Worm (Caenorhabditis elegans): ENCODE measurements around the gene mlt-9.

The mlt-9 gene

ce11 chrX:15057900-15058299, 49.7 kb downstream of the mlt-9 start:
- TF ChIP-seq pqm-1 (tag; optimal IDR thresholded peaks at IDR 0.05), result no peak
- no peak for TF ChIP-seq unc-55 (GFP tag; optimal IDR thresholded peaks at IDR 0.05)
- no peak for TF ChIP-seq zip-5 (tag; optimal IDR thresholded peaks at IDR 0.05)
- TF ChIP-seq fax-1 (tag; optimal IDR thresholded peaks at IDR 0.05), result no peak
- no peak for TF ChIP-seq ceh-24 (tag; optimal IDR thresholded peaks at IDR 0.05)
- TF ChIP-seq ama-1 (optimal IDR thresholded peaks at IDR 0.05), result no peak
- no peak for TF ChIP-seq C38D4.7 (GFP tag; optimal IDR thresholded peaks at IDR 0.05)
- no peak for TF ChIP-seq ztf-16 (tag; optimal IDR thresholded peaks at IDR 0.05)
- no peak for TF ChIP-seq gmeb-2 (tag; optimal IDR thresholded peaks at IDR 0.05)
- TF ChIP-seq sox-2 (GFP tag; IDR thresholded peaks at IDR 0.05), result no peak
- no peak for TF ChIP-seq dmd-4 (tag; optimal IDR thresholded peaks at IDR 0.05; ENCODE audit: borderline replicate concordance)
- no peak for TF ChIP-seq fkh-6 (tag; optimal IDR thresholded peaks at IDR 0.05)
- TF ChIP-seq ceh-22 (tag; optimal IDR thresholded peaks at IDR 0.05), result no peak
- TF ChIP-seq ceh-18 (tag; optimal IDR thresholded peaks at IDR 0.05), result no peak
- no peak for TF ChIP-seq ceh-34 (tag; optimal IDR thresholded peaks at IDR 0.05)
- no peak for TF ChIP-seq madf-2 (tag; optimal IDR thresholded peaks at IDR 0.05)
- no peak for TF ChIP-seq ceh-2 (tag; optimal IDR thresholded peaks at IDR 0.05)
- no peak for TF ChIP-seq ceh-9 (tag; optimal IDR thresholded peaks at IDR 0.05)
- no peak for TF ChIP-seq rnt-1 (tag; optimal IDR thresholded peaks at IDR 0.05)
- TF ChIP-seq F13H6.1 (tag; optimal IDR thresholded peaks at IDR 0.05), result no peak

ce11 chrX:15056737-15057136, 50.9 kb downstream of the mlt-9 start, which contains the start of gene H03G16.5:
Gene H03G16.5, minus strand, starts transcription at chrX:15056837.
- TF ChIP-seq ceh-48 (tag; optimal IDR thresholded peaks at IDR 0.05), result no peak
- TF ChIP-seq syd-9 (tag; optimal IDR thresholded peaks at IDR 0.05), result no peak
- TF ChIP-seq fax-1 (tag; optimal IDR thresholded peaks at IDR 0.05), result no peak
- TF ChIP-seq pag-3 (tag; optimal IDR thresholded peaks at IDR 0.05; ENCODE audit: borderline replicate concordance), result no peak
- no peak for TF ChIP-seq mec-3 (tag; optimal IDR thresholded peaks at IDR 0.05; ENCODE audit: borderline replicate concordance)
- TF ChIP-seq npax-4 (tag; optimal IDR thresholded peaks at IDR 0.05), result no peak
- no peak for TF ChIP-seq tbx-2 (tag; optimal IDR thresholded peaks at IDR 0.05)
- no peak for TF ChIP-seq odd-2 (tag; optimal IDR thresholded peaks at IDR 0.05)
- no peak for TF ChIP-seq hlh-13 (GFP tag; optimal IDR thresholded peaks at IDR 0.05)
- no peak for TF ChIP-seq ceh-6 (GFP tag; optimal IDR thresholded peaks at IDR 0.05)
- TF ChIP-seq ets-4 (tag; optimal IDR thresholded peaks at IDR 0.05), result no peak
- no peak for TF ChIP-seq ceh-9 (tag; optimal IDR thresholded peaks at IDR 0.05)
- no peak for TF ChIP-seq rnt-1 (tag; optimal IDR thresholded peaks at IDR 0.05)
- no peak for TF ChIP-seq pat-9 (tag; optimal IDR thresholded peaks at IDR 0.05)
- TF ChIP-seq F13H6.1 (tag; optimal IDR thresholded peaks at IDR 0.05), result no peak

- TF ChIP-seq ceh-22 (tag; optimal IDR thresholded peaks at IDR 0.05) (no peak), ceh-9 (tag; optimal IDR thresholded peaks at IDR 0.05) (no peak), ceh-18 (tag; optimal IDR thresholded peaks at IDR 0.05) (no peak), pag-3 (tag; optimal IDR thresholded peaks at IDR 0.05; ENCODE audit: borderline replicate concordance) (no peak), hlh-30 (tag; optimal IDR thresholded peaks at IDR 0.05; ENCODE audit: insufficient read depth) (no peak), ceh-48 (tag; optimal IDR thresholded peaks at IDR 0.05) (no peak), gmeb-2 (tag; optimal IDR thresholded peaks at IDR 0.05) (no peak), unc-42 (tag; optimal IDR thresholded peaks at IDR 0.05) (no peak), eyg-1 (tag; optimal IDR thresholded peaks at IDR 0.05) (no peak), elt-2 (tag; optimal IDR thresholded peaks at IDR 0.05) (no peak), C08G9.2 (tag; optimal IDR thresholded peaks at IDR 0.05) (no peak), tbx-2 (tag; optimal IDR thresholded peaks at IDR 0.05) (no peak), pqm-1 (tag; optimal IDR thresholded peaks at IDR 0.05) (no peak), ceh-45 (GFP tag; IDR thresholded peaks at IDR 0.05) (no peak), hlh-13 (GFP tag; optimal IDR thresholded peaks at IDR 0.05) (no peak), hlh-6 (tag; optimal IDR thresholded peaks at IDR 0.05) (no peak), pax-1 (tag; optimal IDR thresholded peaks at IDR 0.05) (no peak), K09A11.1 (tag; optimal IDR thresholded peaks at IDR 0.05; ENCODE audit: insufficient read depth) (no peak), pros-1 (tag; optimal IDR thresholded peaks at IDR 0.05) (no peak)
Observed at ce11 chrX:15055914-15056313, 51.7 kb downstream of the mlt-9 start, which contains the start of gene H03G16.7. Gene H03G16.7, minus strand, starts transcription at chrX:15056014.
